Worm (Caenorhabditis elegans) whole organism, L2 larva: ENCODE data around the gene C06G3.8.

Experiments
- C34F6.9 ChIP-seq: fragments of 150-350 bp; optimal IDR thresholded peaks from 2 replicates; lab custom pipeline; 2014; ENCODE audit warnings: missing biosample characterization, missing genetic modification characterization
- F13H6.1 ChIP-seq: sonication (generic microtip); optimal IDR thresholded peaks from 2 replicates; lab custom pipeline; 2016; ENCODE audit warnings: missing genetic modification characterization, missing compliant biosample characterization
- R02D3.7 ChIP-seq: fragments of 150-350 bp; optimal IDR thresholded peaks from 2 replicates; lab custom pipeline; 2014; ENCODE audit warnings: missing biosample characterization, missing genetic modification characterization
- Y55F3AM.14 ChIP-seq: fragments of 200-800 bp; sonication (Bioruptor generic); optimal IDR thresholded peaks from 2 replicates; lab custom pipeline; 2018; ENCODE audit warnings: mild to moderate bottlenecking, missing genetic modification characterization, missing compliant biosample characterization
- ZK546.5 ChIP-seq: sonication (generic microtip); optimal IDR thresholded peaks from 2 replicates; lab custom pipeline; 2017; ENCODE audit warnings: missing biosample characterization, missing genetic modification characterization
- alr-1 ChIP-seq: fragments of 150-350 bp; optimal IDR thresholded peaks from 2 replicates; lab custom pipeline; 2014; ENCODE audit warnings: missing biosample characterization, missing genetic modification characterization
- blmp-1 ChIP-seq: sonication (generic microtip); optimal IDR thresholded peaks from 2 replicates; lab custom pipeline; 2017; ENCODE audit warnings: missing genetic modification characterization, mild to moderate bottlenecking, missing compliant biosample characterization, antibody characterized with exemption, moderate library complexity; ENCODE audit not compliant: insufficient read depth
- ceh-16 ChIP-seq: fragments of 150-350 bp; optimal IDR thresholded peaks from 2 replicates; lab custom pipeline; 2014; ENCODE audit warnings: missing biosample characterization, missing genetic modification characterization
- ceh-82 ChIP-seq: fragments of 150-350 bp; optimal IDR thresholded peaks from 2 replicates; lab custom pipeline; 2014; ENCODE audit warnings: missing biosample characterization, missing genetic modification characterization
- crh-2 ChIP-seq: sonication (generic microtip); optimal IDR thresholded peaks from 2 replicates; lab custom pipeline; 2017; ENCODE audit warnings: missing biosample characterization, missing genetic modification characterization
- egl-27 ChIP-seq: sonication (generic microtip); optimal IDR thresholded peaks from 3 replicates; lab custom pipeline; 2017; ENCODE audit warnings: missing biosample characterization, missing genetic modification reagents, missing genetic modification characterization
- elt-1 ChIP-seq: fragments of 150-350 bp; optimal IDR thresholded peaks from 2 replicates; lab custom pipeline; 2014; ENCODE audit warnings: missing biosample characterization, missing genetic modification characterization
- fos-1 ChIP-seq: fragments of 150-350 bp; optimal IDR thresholded peaks from 2 replicates; lab custom pipeline; 2014; ENCODE audit warnings: missing biosample characterization, missing genetic modification characterization
- gmeb-1 ChIP-seq: fragments of 150-350 bp; optimal IDR thresholded peaks from 2 replicates; lab custom pipeline; 2014; ENCODE audit warnings: missing biosample characterization, missing genetic modification characterization
- lin-11 ChIP-seq: fragments of 150-350 bp; sonication (generic microtip); optimal IDR thresholded peaks from 2 replicates; lab custom pipeline; 2014; ENCODE audit warnings: missing biosample characterization, missing genetic modification characterization, inconsistent platforms, mixed read lengths
- lin-13 ChIP-seq: fragments of 150-350 bp; optimal IDR thresholded peaks from 2 replicates; lab custom pipeline; 2014; ENCODE audit warnings: missing biosample characterization, missing genetic modification reagents, missing genetic modification characterization
- lin-39 ChIP-seq: fragments of 150-350 bp; optimal IDR thresholded peaks from 2 replicates; lab custom pipeline; 2014; ENCODE audit warnings: missing biosample characterization, missing genetic modification reagents, missing genetic modification characterization
- lsy-2 ChIP-seq, 2 experiments: fragments of 150-350 bp in 1 of 2; sonication (generic microtip) in 1 of 2; optimal IDR thresholded peaks; 2 replicates each; lab custom pipeline; 2014 to 2017; ENCODE audit warnings: missing biosample characterization in 2 of 2, missing genetic modification characterization in 2 of 2
- mab-5 ChIP-seq: fragments of 150-350 bp; optimal IDR thresholded peaks from 2 replicates; lab custom pipeline; 2014; ENCODE audit warnings: missing biosample characterization, missing genetic modification characterization
- mbf-1 ChIP-seq: sonication (generic microtip); optimal IDR thresholded peaks from 2 replicates; lab custom pipeline; 2017; ENCODE audit warnings: missing biosample characterization, missing genetic modification characterization
- mdl-1 ChIP-seq, 2 experiments: fragments of 150-350 bp in 1 of 2; sonication (generic microtip) in 1 of 2; optimal IDR thresholded peaks; 2 replicates each; lab custom pipeline; 2017; ENCODE audit warnings: missing biosample characterization in 2 of 2, missing genetic modification characterization in 2 of 2
- nhr-10 ChIP-seq: sonication (generic microtip); optimal IDR thresholded peaks from 2 replicates; lab custom pipeline; 2017; ENCODE audit warnings: missing biosample characterization, missing genetic modification characterization
- nhr-12 ChIP-seq: fragments of 150-350 bp; optimal IDR thresholded peaks from 2 replicates; lab custom pipeline; 2014; ENCODE audit warnings: missing biosample characterization, missing genetic modification characterization
- nhr-129 ChIP-seq: fragments of 150-350 bp; optimal IDR thresholded peaks from 2 replicates; lab custom pipeline; 2014; ENCODE audit warnings: missing biosample characterization, missing genetic modification characterization
- nhr-21 ChIP-seq: fragments of 150-350 bp; optimal IDR thresholded peaks from 2 replicates; lab custom pipeline; 2014; ENCODE audit warnings: missing biosample characterization, missing genetic modification characterization
- nhr-23 ChIP-seq: fragments of 150-350 bp; optimal IDR thresholded peaks from 2 replicates; lab custom pipeline; 2014; ENCODE audit warnings: missing biosample characterization, missing genetic modification reagents, missing genetic modification characterization
- nhr-237 ChIP-seq: fragments of 150-350 bp; optimal IDR thresholded peaks from 2 replicates; lab custom pipeline; 2014; ENCODE audit warnings: missing biosample characterization, missing genetic modification characterization
- nhr-25 ChIP-seq: fragments of 150-350 bp; sonication (generic microtip); optimal IDR thresholded peaks from 3 replicates; lab custom pipeline; 2014; ENCODE audit warnings: missing biosample characterization, missing genetic modification characterization
- nhr-6 ChIP-seq: fragments of 150-350 bp; optimal IDR thresholded peaks from 2 replicates; lab custom pipeline; 2014; ENCODE audit warnings: missing biosample characterization, missing genetic modification characterization
- sem-4 ChIP-seq: fragments of 150-350 bp; optimal IDR thresholded peaks from 2 replicates; lab custom pipeline; 2014; ENCODE audit warnings: missing biosample characterization, missing genetic modification reagents, missing genetic modification characterization
- skn-1 ChIP-seq: sonication (generic microtip); optimal IDR thresholded peaks from 2 replicates; lab custom pipeline; 2017; ENCODE audit warnings: missing biosample characterization, missing genetic modification characterization
- sma-3 ChIP-seq: sonication (generic microtip); optimal IDR thresholded peaks from 2 replicates; lab custom pipeline; 2016; ENCODE audit warnings: missing genetic modification reagents, missing genetic modification characterization, missing compliant biosample characterization
- sma-9 ChIP-seq, 2 experiments: fragments of 150-350 bp in 1 of 2; sonication (generic microtip) in 1 of 2; optimal IDR thresholded peaks; 2 replicates each; lab custom pipeline; 2014 to 2016; ENCODE audit warnings: missing genetic modification characterization in 2 of 2, mild to moderate bottlenecking in 1 of 2, missing biosample characterization in 1 of 2, missing compliant biosample characterization in 1 of 2, missing genetic modification reagents in 1 of 2, moderate library complexity in 1 of 2
- snpc-4 ChIP-seq: fragments of 150-350 bp; optimal IDR thresholded peaks from 2 replicates; lab custom pipeline; 2014; ENCODE audit warnings: missing biosample characterization, missing genetic modification characterization
- unc-39 ChIP-seq: fragments of 150-350 bp; optimal IDR thresholded peaks from 2 replicates; lab custom pipeline; 2014; ENCODE audit warnings: missing biosample characterization, missing genetic modification characterization
- unc-55 ChIP-seq: fragments of 150-350 bp; sonication (generic microtip); optimal IDR thresholded peaks from 3 replicates; lab custom pipeline; 2014; ENCODE audit warnings: missing biosample characterization, missing genetic modification reagents, missing genetic modification characterization
- zag-1 ChIP-seq: fragments of 150-350 bp; optimal IDR thresholded peaks from 2 replicates; lab custom pipeline; 2014; ENCODE audit warnings: missing biosample characterization, missing genetic modification characterization
- ztf-1 ChIP-seq: fragments of 200-800 bp; sonication (Bioruptor generic); conservative IDR thresholded peaks from 2 replicates; pipeline ENCODE4 v1.3.6; 2022; ENCODE audit warnings: missing genetic modification characterization, missing compliant biosample characterization
- ztf-11 ChIP-seq: sonication (generic microtip); optimal IDR thresholded peaks from 2 replicates; lab custom pipeline; 2017; ENCODE audit warnings: missing biosample characterization, missing genetic modification characterization
- ztf-4 ChIP-seq: fragments of 150-350 bp; optimal IDR thresholded peaks from 2 replicates; lab custom pipeline; 2014; ENCODE audit warnings: missing biosample characterization, missing genetic modification characterization

C06G3.8 gene

ce11 chrIV:7023004-7023403 lies 9.4 kb downstream of the C06G3.8 start:
- TF ChIP-seq ztf-4 (tag; lab: Kevin White, UChicago) (peak; percentile 31), Y55F3AM.14 (GFP tag; lab: Kevin White, UChicago) (no peak), gmeb-1 (tag; lab: Kevin White, UChicago) (peak; percentile 45), sem-4 (tag; lab: Kevin White, UChicago) (peak; percentile 82), ztf-11 (tag; lab: Kevin White, UChicago) (no peak), unc-55 (peak; percentile 58), mab-5 (tag; lab: Kevin White, UChicago) (peak; percentile 70), nhr-25 (peak; percentile 55), mdl-1 (tag; optimal IDR thresholded peaks at IDR 0.05; lab: Kevin White, UChicago) (peak; percentile 26 to 37), lin-11 (tag; lab: Kevin White, UChicago) (no peak), nhr-10 (tag; lab: Kevin White, UChicago) (no peak), ceh-16 (tag; lab: Kevin White, UChicago) (no peak), F13H6.1 (tag; lab: Kevin White, UChicago) (peak; percentile 86), unc-39 (no peak), mbf-1 (no peak), sma-3 (GFP tag; lab: Kevin White, UChicago) (peak; percentile 51), crh-2 (tag; lab: Kevin White, UChicago) (peak; percentile 65), ZK546.5 (no peak), sma-9 (GFP tag; optimal IDR thresholded peaks at IDR 0.05; lab: Kevin White, UChicago) (peak; percentile 84), sma-9 (tag; optimal IDR thresholded peaks at IDR 0.05; lab: Kevin White, UChicago) (no peak), C34F6.9 (tag; lab: Kevin White, UChicago) (peak; percentile 85), lsy-2 (tag; optimal IDR thresholded peaks at IDR 0.05; lab: Kevin White, UChicago) (peak in 1 of 2 experiments; percentile 81), ceh-82 (tag; lab: Kevin White, UChicago) (no peak), snpc-4 (peak; percentile 8), egl-27 (tag; lab: Kevin White, UChicago) (peak; percentile 70), lin-13 (GFP tag; lab: Kevin White, UChicago) (no peak), nhr-21 (peak; percentile 45), nhr-237 (tag; lab: Kevin White, UChicago) (no peak), R02D3.7 (no peak), skn-1 (tag; lab: Kevin White, UChicago) (no peak), lin-39 (peak; percentile 41), zag-1 (tag; lab: Kevin White, UChicago) (no peak), fos-1 (tag; lab: Kevin White, UChicago) (peak; percentile 70), nhr-6 (tag; lab: Kevin White, UChicago) (peak; percentile 39), nhr-129 (peak; percentile 87), blmp-1 (peak; percentile 16), nhr-12 (tag; lab: Kevin White, UChicago) (no peak)
- TF ChIP-seq, all 48 proteins: peak for 21

DNA sequence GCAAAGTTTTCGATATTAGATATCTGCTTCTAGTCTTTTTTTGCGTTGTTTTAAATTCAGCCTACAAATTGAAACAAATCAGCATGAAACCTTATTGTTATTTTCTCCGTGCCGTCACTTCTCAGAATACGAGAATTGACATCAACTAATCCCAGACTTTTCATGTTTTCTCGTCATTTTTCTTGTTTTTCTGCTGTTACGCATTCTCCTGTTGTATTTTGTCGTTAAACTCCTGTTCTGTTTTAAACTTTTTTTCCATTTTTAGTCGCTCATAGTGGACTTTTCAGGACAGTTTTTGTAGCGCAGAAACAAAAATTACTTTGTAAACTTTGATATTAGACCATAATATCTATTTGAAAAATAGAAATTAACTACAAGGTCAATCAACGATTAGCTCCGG lies 10.1 kb downstream of the C06G3.8 start:
- no peak for TF ChIP-seq F13H6.1 (tag; lab: Kevin White, UChicago)
- no peak for TF ChIP-seq alr-1 (tag; lab: Kevin White, UChicago)
- no peak for TF ChIP-seq ztf-4 (tag; lab: Kevin White, UChicago)
- no peak for TF ChIP-seq elt-1 (tag; lab: Kevin White, UChicago)
- TF ChIP-seq mdl-1 (tag; optimal IDR thresholded peaks at IDR 0.05; lab: Kevin White, UChicago) = no peak
- TF ChIP-seq lin-39 = no peak
- TF ChIP-seq lin-13 (GFP tag; lab: Kevin White, UChicago) = no peak
- TF ChIP-seq, all 48 proteins: peak for 0

- peak; percentile 53 for TF ChIP-seq nhr-25
- TF ChIP-seq sma-3 (GFP tag; lab: Kevin White, UChicago) = peak; percentile 41
- TF ChIP-seq lsy-2 (tag; optimal IDR thresholded peaks at IDR 0.05; lab: Kevin White, UChicago) = peak in 1 of 2 experiments; percentile 29
- no peak for TF ChIP-seq unc-55
- peak in 1 of 2 experiments; percentile 22 for TF ChIP-seq mdl-1 (tag; optimal IDR thresholded peaks at IDR 0.05; lab: Kevin White, UChicago)
- no peak for TF ChIP-seq ZK546.5
- TF ChIP-seq fos-1 (tag; lab: Kevin White, UChicago) = peak; percentile 24
- TF ChIP-seq crh-2 (tag; lab: Kevin White, UChicago) = peak; percentile 50
- peak; percentile 25 for TF ChIP-seq F13H6.1 (tag; lab: Kevin White, UChicago)
- peak; percentile 64 for TF ChIP-seq sma-9 (GFP tag; optimal IDR thresholded peaks at IDR 0.05; lab: Kevin White, UChicago)
- TF ChIP-seq sma-9 (tag; optimal IDR thresholded peaks at IDR 0.05; lab: Kevin White, UChicago) = no peak
- TF ChIP-seq gmeb-1 (tag; lab: Kevin White, UChicago) = peak; percentile 27
- no peak for TF ChIP-seq ztf-1 (GFP tag; lab: Robert Waterston, UW)
- peak; percentile 25 for TF ChIP-seq C34F6.9 (tag; lab: Kevin White, UChicago)
- peak; percentile 45 for TF ChIP-seq nhr-129
- no peak for TF ChIP-seq nhr-23 (tag; lab: Kevin White, UChicago)
- TF ChIP-seq, all 48 proteins: peak for 11
These were observed 11.7 kb downstream of the C06G3.8 start for ce11 chrIV:7020630-7021029.
